Worm (Caenorhabditis elegans): ENCODE measurements around the gene Y17G9B.5.

The Y17G9B.5 gene

ce11 chrIV:4755929-4756655, 6.1 kb downstream of the Y17G9B.5 start, which contains the start of the genes fbxb-77 and Y17G9B.11:
Gene fbxb-77 (minus strand): TSS chrIV:4756157.
Gene Y17G9B.11 (plus strand): TSS chrIV:4756605.
- TF ChIP-seq dve-1 (tag; optimal IDR thresholded peaks at IDR 0.05) = no peak
- TF ChIP-seq ceh-34 (tag; optimal IDR thresholded peaks at IDR 0.05) = peak; percentile 61
- peak; percentile 44 for TF ChIP-seq ceh-48 (tag; optimal IDR thresholded peaks at IDR 0.05)
- TF ChIP-seq ref-2 (tag; optimal IDR thresholded peaks at IDR 0.05) = peak; percentile 34
- TF ChIP-seq ttx-3 (tag; optimal IDR thresholded peaks at IDR 0.05) = no peak

- TF ChIP-seq Y22D7AL.16 (tag; optimal IDR thresholded peaks at IDR 0.05) (no peak), ceh-48 (tag; optimal IDR thresholded peaks at IDR 0.05) (no peak), lim-6 (tag; optimal IDR thresholded peaks at IDR 0.05) (no peak), unc-55 (GFP tag; optimal IDR thresholded peaks at IDR 0.05) (no peak), hlh-6 (tag; optimal IDR thresholded peaks at IDR 0.05) (no peak)
Measured at ce11 chrIV:4758659-4759058, 8.6 kb downstream of the Y17G9B.5 start, which contains the start of gene Y17G9B.8. Gene Y17G9B.8 (minus strand): TSS chrIV:4758840.

ce11 chrIV:4760378-4761084, 10.5 kb downstream of the Y17G9B.5 start, which contains the start of the genes memi-1 and cyp-31A3:
Gene memi-1 (minus strand): TSS chrIV:4760428.
Gene cyp-31A3 (plus strand): TSS chrIV:4761049.
- TF ChIP-seq ttx-3 (tag; optimal IDR thresholded peaks at IDR 0.05) (no peak), C38D4.7 (GFP tag; optimal IDR thresholded peaks at IDR 0.05) (no peak), ceh-6 (GFP tag; optimal IDR thresholded peaks at IDR 0.05) (no peak), T23F11.4 (GFP tag; optimal IDR thresholded peaks at IDR 0.05) (no peak), K02D7.2 (tag; optimal IDR thresholded peaks at IDR 0.05) (no peak), fkh-6 (tag; optimal IDR thresholded peaks at IDR 0.05) (no peak), lin-11 (tag; optimal IDR thresholded peaks at IDR 0.05) (no peak), pqm-1 (tag; optimal IDR thresholded peaks at IDR 0.05) (no peak), ceh-18 (tag; optimal IDR thresholded peaks at IDR 0.05) (no peak), hlh-6 (tag; optimal IDR thresholded peaks at IDR 0.05) (no peak), ceh-48 (tag; optimal IDR thresholded peaks at IDR 0.05) (no peak), sox-4 (tag; optimal IDR thresholded peaks at IDR 0.05) (no peak), ceh-31 (tag; optimal IDR thresholded peaks at IDR 0.05) (no peak), ceh-45 (GFP tag; IDR thresholded peaks at IDR 0.05) (no peak), fax-1 (tag; optimal IDR thresholded peaks at IDR 0.05) (no peak), hlh-15 (tag; optimal IDR thresholded peaks at IDR 0.05) (no peak), elt-2 (tag; optimal IDR thresholded peaks at IDR 0.05) (no peak), ref-2 (tag; optimal IDR thresholded peaks at IDR 0.05) (no peak), ceh-14 (tag; optimal IDR thresholded peaks at IDR 0.05) (no peak)

ce11 chrIV:4763844-4764243, 13.8 kb downstream of the Y17G9B.5 start, which contains the start of gene Y17G9B.2:
Gene Y17G9B.2 (plus strand): TSS chrIV:4764144.
- no peak for TF ChIP-seq sox-2 (GFP tag; IDR thresholded peaks at IDR 0.05)
- no peak for TF ChIP-seq sox-4 (tag; optimal IDR thresholded peaks at IDR 0.05)
- no peak for TF ChIP-seq unc-42 (tag; optimal IDR thresholded peaks at IDR 0.05)
- TF ChIP-seq ttx-3 (tag; optimal IDR thresholded peaks at IDR 0.05) = no peak
- TF ChIP-seq gmeb-2 (tag; optimal IDR thresholded peaks at IDR 0.05) = no peak
- TF ChIP-seq eyg-1 (tag; optimal IDR thresholded peaks at IDR 0.05) = no peak
- no peak for TF ChIP-seq Y22D7AL.16 (tag; optimal IDR thresholded peaks at IDR 0.05)
- no peak for TF ChIP-seq unc-86 (tag; optimal IDR thresholded peaks at IDR 0.05)
- no peak for TF ChIP-seq C38D4.7 (GFP tag; optimal IDR thresholded peaks at IDR 0.05)

ce11 chrIV:4764422-4764821, 14.4 kb downstream of the Y17G9B.5 start, which contains the start of gene npp-26:
Gene npp-26 (plus strand): TSS chrIV:4764722.
- TF ChIP-seq ceh-30 (tag; optimal IDR thresholded peaks at IDR 0.05) (no peak), pag-3 (tag; optimal IDR thresholded peaks at IDR 0.05; ENCODE audit: borderline replicate concordance) (no peak), K02D7.2 (tag; optimal IDR thresholded peaks at IDR 0.05) (no peak), hlh-6 (tag; optimal IDR thresholded peaks at IDR 0.05) (no peak)

Data from whole organism, late embryonic.